Fruit fly (Drosophila melanogaster): ENCODE results near the gene Pli.

DNA sequence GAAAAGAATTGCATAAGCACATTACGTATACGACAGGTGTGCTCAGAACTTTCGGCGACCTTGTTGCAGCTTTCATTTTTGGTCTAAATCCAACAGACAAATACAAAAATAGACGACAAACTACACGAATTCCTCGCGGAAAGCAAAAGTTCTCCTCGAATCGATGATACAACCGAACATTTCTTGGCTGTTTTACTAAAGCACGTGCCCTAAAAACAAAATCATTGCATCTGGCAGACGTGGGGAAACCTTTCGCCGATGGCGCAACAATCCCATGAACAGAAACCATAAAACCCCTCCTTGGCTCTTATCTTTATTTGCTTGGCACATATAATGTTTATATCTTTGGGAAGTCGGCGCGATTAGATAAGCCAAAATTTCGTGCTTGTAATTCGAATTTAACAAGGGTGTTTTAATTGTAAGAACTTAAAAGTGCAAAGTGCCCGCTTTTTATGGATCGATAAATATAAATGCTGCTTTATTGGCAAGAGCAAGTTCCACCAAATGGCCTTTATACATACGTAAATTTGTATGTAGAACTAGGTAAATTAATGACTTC, 48.8 kb upstream of the Pli start:
- TF ChIP-seq CG3995 (GFP tag; optimal IDR thresholded peaks at IDR 0.05) (no peak), bigmax (GFP tag; optimal IDR thresholded peaks at IDR 0.05) (no peak), pan (optimal IDR thresholded peaks at IDR 0.05) (no peak), pan (GFP tag; optimal IDR thresholded peaks at IDR 0.05 in 1 of 2, IDR thresholded peaks at IDR 0.05 in 1 of 2) (no peak), mirr (GFP tag; optimal IDR thresholded peaks at IDR 0.05) (peak; percentile 42), Dref (GFP tag; IDR thresholded peaks at IDR 0.05) (no peak), CG11247 (GFP tag; IDR thresholded peaks at IDR 0.05) (no peak), grn (GFP tag; optimal IDR thresholded peaks at IDR 0.05) (no peak)

Data from whole organism, embryonic.